Worm (Caenorhabditis elegans): ENCODE data around the gene W02D7.11.

- TF ChIP-seq pha-4 (tag; optimal IDR thresholded peaks at IDR 0.05) (no peak), ceh-18 (tag; optimal IDR thresholded peaks at IDR 0.05) (no peak), fax-1 (tag; optimal IDR thresholded peaks at IDR 0.05) (no peak), lin-11 (tag; optimal IDR thresholded peaks at IDR 0.05) (no peak), tbx-2 (tag; optimal IDR thresholded peaks at IDR 0.05) (no peak), fkh-10 (GFP tag; optimal IDR thresholded peaks at IDR 0.05) (no peak)
Measured at ce11 chrV:8302522-8302921, 1.8 kb downstream of the W02D7.11 start, which contains the start of gene sel-9.
